Worm (Caenorhabditis elegans) whole organism, young adult: ENCODE results near the gene cec-1.
A peak's percentile ranks its signal among the peaks of the same experiment; 100 is the strongest.

Experiments used
- K12H6.12 ChIP-seq: fragments of 200-800 bp; sonication (Bioruptor generic); optimal IDR thresholded peaks from 2 replicates; lab custom pipeline; 2018; ENCODE audit warnings: mild to moderate bottlenecking, missing genetic modification characterization, missing compliant biosample characterization
- T26A5.8 ChIP-seq: sonication (generic microtip); optimal IDR thresholded peaks from 2 replicates; lab custom pipeline; 2016; ENCODE audit warnings: missing genetic modification characterization, missing compliant biosample characterization
- Y53G8AR.9 ChIP-seq: fragments of 200-800 bp; sonication (Bioruptor generic); conservative IDR thresholded peaks from 2 replicates; pipeline ENCODE4 v1.3.6; 2022; ENCODE audit warnings: missing genetic modification reagents, missing genetic modification characterization, missing compliant biosample characterization
- Y56A3A.18 ChIP-seq: fragments of 200-800 bp; sonication (Bioruptor generic); IDR thresholded peaks from 2 replicates; pipeline ENCODE4 v1.3.6; 2022; ENCODE audit warnings: missing genetic modification reagents, missing genetic modification characterization, missing compliant biosample characterization
- Y79H2A.3 ChIP-seq: fragments of 200-800 bp; sonication (Bioruptor generic); conservative IDR thresholded peaks from 2 replicates; pipeline ENCODE4 v1.3.6; 2022; ENCODE audit warnings: missing genetic modification reagents, missing genetic modification characterization, missing compliant biosample characterization
- akir-1 ChIP-seq: fragments of 200-800 bp; sonication (Bioruptor generic); optimal IDR thresholded peaks from 2 replicates; lab custom pipeline; 2018; ENCODE audit warnings: mild to moderate bottlenecking, missing genetic modification characterization, moderate library complexity, missing compliant biosample characterization
- aptf-2 ChIP-seq: fragments of 200-800 bp; sonication (Bioruptor generic); conservative IDR thresholded peaks from 2 replicates; pipeline ENCODE4 v1.3.6; 2022; ENCODE audit warnings: missing genetic modification reagents, missing genetic modification characterization, missing compliant biosample characterization
- aptf-3 ChIP-seq: fragments of 200-800 bp; sonication (Bioruptor generic); IDR thresholded peaks from 2 replicates; pipeline ENCODE4 v1.3.6; 2022; ENCODE audit warnings: missing genetic modification characterization, missing compliant biosample characterization
- atf-7 ChIP-seq: sonication (generic microtip); optimal IDR thresholded peaks from 2 replicates; lab custom pipeline; 2017; ENCODE audit warnings: mild to moderate bottlenecking, missing genetic modification characterization, missing compliant biosample characterization
- attf-3 ChIP-seq: fragments of 200-800 bp; sonication (Bioruptor generic); conservative IDR thresholded peaks from 2 replicates; pipeline ENCODE4 v1.3.6; 2022; ENCODE audit warnings: missing genetic modification reagents, missing genetic modification characterization, missing compliant biosample characterization
- attf-6 ChIP-seq: fragments of 200-800 bp; sonication (Bioruptor generic); IDR thresholded peaks from 2 replicates; pipeline ENCODE4 v1.3.6; 2022; ENCODE audit warnings: missing genetic modification reagents, missing genetic modification characterization, missing compliant biosample characterization
- bed-1 ChIP-seq: fragments of 200-800 bp; sonication (Bioruptor generic); IDR thresholded peaks from 2 replicates; pipeline ENCODE4 v1.3.6; 2022; ENCODE audit warnings: missing genetic modification reagents, missing genetic modification characterization, missing compliant biosample characterization
- ceh-100 ChIP-seq: fragments of 200-800 bp; sonication (Bioruptor generic); IDR thresholded peaks from 2 replicates; pipeline ENCODE4 v1.3.6; 2022; ENCODE audit warnings: missing genetic modification reagents, missing genetic modification characterization, missing compliant biosample characterization
- egl-18 ChIP-seq: fragments of 200-800 bp; sonication (Bioruptor generic); IDR thresholded peaks from 2 replicates; pipeline ENCODE4 v1.3.6; 2022; ENCODE audit warnings: missing genetic modification reagents, missing genetic modification characterization, missing compliant biosample characterization
- gei-17 ChIP-seq: fragments of 200-800 bp; sonication (Bioruptor generic); optimal IDR thresholded peaks from 2 replicates; lab custom pipeline; 2018; ENCODE audit warnings: mild to moderate bottlenecking, missing genetic modification characterization, missing compliant biosample characterization
- hrde-1 ChIP-seq: sonication (generic microtip); optimal IDR thresholded peaks from 2 replicates; lab custom pipeline; 2016; ENCODE audit warnings: missing genetic modification characterization, mild to moderate bottlenecking, missing compliant biosample characterization, moderate library complexity, missing genotype, missing genetic modification reagents, borderline replicate concordance
- let-607 ChIP-seq, 2 experiments: fragments of 200-800 bp in 1 of 2; sonication (Bioruptor generic) in 1 of 2; sonication (generic microtip) in 1 of 2; optimal IDR thresholded peaks; 2 replicates each; lab custom pipeline; 2016 to 2018; ENCODE audit warnings: mild to moderate bottlenecking in 2 of 2, missing compliant biosample characterization in 2 of 2, missing genetic modification characterization in 2 of 2, moderate library complexity in 2 of 2, missing genotype in 1 of 2
- lin-40 ChIP-seq: sonication (generic microtip); optimal IDR thresholded peaks from 2 replicates; lab custom pipeline; 2016; ENCODE audit warnings: missing genetic modification characterization, mild to moderate bottlenecking, missing compliant biosample characterization, missing genotype, missing genetic modification reagents
- lin-54 ChIP-seq: fragments of 200-800 bp; sonication (Bioruptor generic); optimal IDR thresholded peaks from 2 replicates; lab custom pipeline; 2018; ENCODE audit warnings: mild to moderate bottlenecking, missing genetic modification characterization, missing compliant biosample characterization
- lsy-27 ChIP-seq: sonication (generic microtip); optimal IDR thresholded peaks from 2 replicates; lab custom pipeline; 2017; ENCODE audit warnings: missing genetic modification characterization, mild to moderate bottlenecking, missing compliant biosample characterization, antibody characterized with exemption, missing genotype, borderline replicate concordance; ENCODE audit not compliant: insufficient read depth
- madf-6 ChIP-seq: fragments of 200-800 bp; sonication (Bioruptor generic); IDR thresholded peaks from 2 replicates; pipeline ENCODE4 v1.3.6; 2022; ENCODE audit warnings: missing genetic modification reagents, missing genetic modification characterization, missing compliant biosample characterization
- mel-28 ChIP-seq: sonication (generic microtip); optimal IDR thresholded peaks from 2 replicates; lab custom pipeline; 2016; ENCODE audit warnings: borderline replicate concordance, mild to moderate bottlenecking, missing genetic modification characterization, missing compliant biosample characterization
- nfyb-1 ChIP-seq: fragments of 200-800 bp; sonication (Bioruptor generic); IDR thresholded peaks from 2 replicates; pipeline ENCODE4 v1.3.6; 2022; ENCODE audit warnings: missing genetic modification reagents, missing genetic modification characterization, missing compliant biosample characterization
- nhr-179 ChIP-seq: sonication (generic microtip); optimal IDR thresholded peaks from 2 replicates; lab custom pipeline; 2016; ENCODE audit warnings: mild to moderate bottlenecking, missing genetic modification characterization, missing compliant biosample characterization
- nhr-80 ChIP-seq: sonication (generic microtip); optimal IDR thresholded peaks from 2 replicates; lab custom pipeline; 2016; ENCODE audit warnings: missing genetic modification characterization, missing compliant biosample characterization
- rec-8 ChIP-seq, 2 experiments: sonication (generic microtip); optimal IDR thresholded peaks; 2 replicates each; lab custom pipeline; 2016; ENCODE audit warnings: mild to moderate bottlenecking in 2 of 2, missing genetic modification characterization in 2 of 2, missing genetic modification reagents in 2 of 2, missing genotype in 2 of 2, missing biosample characterization in 1 of 2, missing compliant biosample characterization in 1 of 2, moderate library complexity in 1 of 2
- rpc-1 ChIP-seq, 2 experiments: fragments of 150-350 bp in 1 of 2; sonication (generic microtip) in 1 of 2; optimal IDR thresholded peaks; 2 replicates each; lab custom pipeline; 2014 to 2018; ENCODE audit warnings: missing biosample characterization in 1 of 2, missing genetic modification characterization in 1 of 2, missing genetic modification reagents in 1 of 2, missing genotype in 1 of 2
- sea-2 ChIP-seq: fragments of 200-800 bp; sonication (Bioruptor generic); IDR thresholded peaks from 2 replicates; pipeline ENCODE4 v1.3.6; 2022; ENCODE audit warnings: missing genetic modification characterization, missing compliant biosample characterization
- sptf-2 ChIP-seq: fragments of 200-800 bp; sonication (Bioruptor generic); optimal IDR thresholded peaks from 2 replicates; lab custom pipeline; 2018; ENCODE audit warnings: mild to moderate bottlenecking, missing genetic modification characterization, missing compliant biosample characterization
- tbp1 ChIP-seq: fragments of 200-800 bp; sonication (Bioruptor generic); optimal IDR thresholded peaks from 2 replicates; lab custom pipeline; 2018; ENCODE audit warnings: mild to moderate bottlenecking, missing genetic modification characterization, missing compliant biosample characterization
- tbx-9 ChIP-seq: sonication (generic microtip); optimal IDR thresholded peaks from 2 replicates; lab custom pipeline; 2016; ENCODE audit warnings: borderline replicate concordance, missing genetic modification characterization, inconsistent platforms, missing compliant biosample characterization
- ztf-25 ChIP-seq: fragments of 200-800 bp; sonication (Bioruptor generic); IDR thresholded peaks from 2 replicates; pipeline ENCODE4 v1.3.6; 2022; ENCODE audit warnings: missing genetic modification reagents, missing genetic modification characterization, missing compliant biosample characterization
- ztf-26 ChIP-seq: sonication (generic microtip); optimal IDR thresholded peaks from 2 replicates; lab custom pipeline; 2017; ENCODE audit warnings: missing genetic modification characterization, missing compliant biosample characterization

Gene cec-1

ce11 chrIII:8426271-8426670, at the start of gene cec-1:
Gene cec-1 (plus strand): TSS chrIII:8426333.
- TF ChIP-seq lin-40 (tag; lab: Kevin White, UChicago) (peak; percentile 16), nhr-80 (no peak)
- TF ChIP-seq, all 124 proteins: peak for 1

- TF ChIP-seq Y53G8AR.9: 0 out of 2 replicates have a peak, but pooled peaks have one; percentile 16
- TF ChIP-seq madf-6: peak; percentile 27; the same call in 1 of the 2 replicates
- no peak for TF ChIP-seq nhr-179
- TF ChIP-seq sptf-2: no peak
- no peak for TF ChIP-seq T26A5.8
- TF ChIP-seq sea-2 (GFP tag; lab: Robert Waterston, UW): no peak
- no peak for TF ChIP-seq aptf-3 (GFP tag; lab: Robert Waterston, UW)
- TF ChIP-seq attf-3 (GFP tag; lab: Robert Waterston, UW): no peak
- TF ChIP-seq ztf-25 (GFP tag; lab: Robert Waterston, UW): no peak
These were observed 45.5 kb upstream of the cec-1 start, which contains the start of gene R05D3.12 for ce11 chrIII:8380645-8381044. Gene R05D3.12 (plus strand): TSS chrIII:8380945.

- TF ChIP-seq ceh-100 (GFP tag; lab: Robert Waterston, UW) (no peak), hrde-1 (no peak), madf-6 (no peak), aptf-2 (GFP tag; lab: Robert Waterston, UW) (no peak), let-607 (tag; optimal IDR thresholded peaks at IDR 0.05; lab: Kevin White, UChicago) (no peak), lin-54 (GFP tag; lab: Kevin White, UChicago) (no peak), akir-1 (GFP tag; lab: Kevin White, UChicago) (no peak), K12H6.12 (no peak), lin-40 (tag; lab: Kevin White, UChicago) (no peak), rpc-1 (optimal IDR thresholded peaks at IDR 0.05; lab: Kevin White, UChicago) (no peak), rpc-1 (tag; optimal IDR thresholded peaks at IDR 0.05; lab: Kevin White, UChicago) (no peak), sea-2 (GFP tag; lab: Robert Waterston, UW) (no peak), Y79H2A.3 (GFP tag; lab: Robert Waterston, UW) (no peak), mel-28 (tag; lab: Kevin White, UChicago) (no peak), lsy-27 (tag; lab: Kevin White, UChicago) (no peak), bed-1 (GFP tag; lab: Robert Waterston, UW) (no peak), egl-18 (GFP tag; lab: Robert Waterston, UW) (no peak), tbx-9 (tag; lab: Kevin White, UChicago) (no peak), ztf-26 (tag; lab: Kevin White, UChicago) (no peak)
- TF ChIP-seq, all 124 proteins: peak for 0
These were observed 36.6 kb upstream of the cec-1 start, which contains the start of gene ZK353.4 for ce11 chrIII:8389539-8389938. Gene ZK353.4 (minus strand): TSS chrIII:8389639.

- TF ChIP-seq attf-6: no peak
- peak; percentile 22 for TF ChIP-seq K12H6.12
- TF ChIP-seq tbp1 (GFP tag; lab: Kevin White, UChicago): no peak
- TF ChIP-seq nfyb-1: 0 out of 2 replicates have a peak, but pooled peaks have one; percentile 19
These were observed 33.8 kb upstream of the cec-1 start for ce11 chrIII:8392307-8392706.

DNA sequence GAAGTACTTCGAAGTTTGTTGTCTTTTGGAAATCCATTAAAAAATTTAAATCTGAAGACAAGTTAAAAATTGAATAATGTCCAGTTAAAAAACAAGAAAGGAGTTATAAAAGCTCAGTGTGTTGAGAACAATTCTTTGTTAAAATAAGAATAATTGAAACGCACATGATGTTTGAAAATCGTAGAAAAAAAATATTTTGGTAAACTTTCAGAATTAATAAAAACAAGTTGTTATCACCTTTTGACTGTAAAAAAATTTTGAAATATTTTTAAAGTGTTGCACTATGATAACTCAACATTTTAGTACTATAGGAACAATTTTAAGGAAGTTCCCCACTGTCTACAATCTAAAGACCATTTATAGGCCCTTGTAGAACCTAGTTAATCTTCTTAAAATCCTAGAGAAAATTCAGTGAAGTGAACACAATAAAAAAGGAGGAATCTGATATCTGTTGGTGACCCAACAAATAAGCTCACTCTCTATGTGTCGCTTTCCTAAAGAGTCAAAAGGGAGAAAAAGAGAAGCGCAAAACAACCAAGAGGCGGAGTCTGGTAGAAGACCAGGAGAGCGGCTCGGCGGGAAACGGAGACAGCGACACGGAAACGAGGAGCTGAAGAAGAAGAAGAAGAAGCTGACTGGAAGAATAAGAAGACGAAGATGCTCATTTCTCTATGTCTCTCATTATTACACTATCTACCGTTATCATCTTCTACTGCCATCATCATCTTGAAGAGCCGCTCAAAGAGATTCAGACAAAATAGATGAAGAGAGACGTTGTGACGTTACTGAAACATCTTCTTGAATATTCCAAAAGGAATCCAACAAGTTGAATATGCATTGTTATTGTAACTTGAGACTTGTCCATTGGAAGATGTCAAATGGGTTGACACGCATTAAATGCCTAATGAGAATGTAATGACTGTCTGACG, 31.5 kb upstream of the cec-1 start, which contains the start of gene ZK353.10:
Gene ZK353.10 (minus strand): TSS at position 51 of the 929 bp plus-strand sequence.
- no peak for TF ChIP-seq Y56A3A.18 (GFP tag; lab: Robert Waterston, UW)
- TF ChIP-seq gei-17 (GFP tag; lab: Kevin White, UChicago): no peak
- TF ChIP-seq rec-8 (tag; optimal IDR thresholded peaks at IDR 0.05; lab: Kevin White, UChicago): no peak
- TF ChIP-seq atf-7 (tag; lab: Kevin White, UChicago): no peak
